Fruit fly (Drosophila melanogaster): ENCODE measurements around the gene Tpt.

Tpt gene

dm6 chr3L:8446050-8446781, 41.1 kb upstream of the Tpt start (continued):
- TF ChIP-seq gem (tag; optimal IDR thresholded peaks at IDR 0.05) (peak; percentile 71), crc (GFP tag; optimal IDR thresholded peaks at IDR 0.05) (peak; percentile 55), pho (GFP tag; optimal IDR thresholded peaks at IDR 0.05) (peak; percentile 30), CG11504 (tag; optimal IDR thresholded peaks at IDR 0.05) (peak; percentile 71), CG18262 (tag; optimal IDR thresholded peaks at IDR 0.05) (peak; percentile 5), B-H1 (GFP tag; IDR thresholded peaks at IDR 0.05) (peak; percentile 40; the same call in 1 of the 3 replicates), CG14441 (GFP tag; IDR thresholded peaks at IDR 0.05) (0 out of 2 replicates have a peak, but pooled peaks have one; percentile 25), CG13624 (GFP tag; optimal IDR thresholded peaks at IDR 0.05) (peak; percentile 63), dmrt11E (tag; optimal IDR thresholded peaks at IDR 0.05) (no peak), NC2β (GFP tag; optimal IDR thresholded peaks at IDR 0.05) (no peak), Dfd (GFP tag; optimal IDR thresholded peaks at IDR 0.05) (no peak), Dad (GFP tag; optimal IDR thresholded peaks at IDR 0.05) (peak; percentile 2), ab (GFP tag; optimal IDR thresholded peaks at IDR 0.05) (no peak), tin (GFP tag; optimal IDR thresholded peaks at IDR 0.05) (peak; percentile 14), CG13123 (GFP tag; optimal IDR thresholded peaks at IDR 0.05) (no peak), phol (tag; optimal IDR thresholded peaks at IDR 0.05) (peak; percentile 30), eve (GFP tag; optimal IDR thresholded peaks at IDR 0.05) (no peak), ase (GFP tag; IDR thresholded peaks at IDR 0.05) (no peak), pb (GFP tag; optimal IDR thresholded peaks at IDR 0.05) (no peak), Mrtf (GFP tag; IDR thresholded peaks at IDR 0.05) (peak; percentile 46; the same call in 1 of the 3 replicates), CG8478 (optimal IDR thresholded peaks at IDR 0.05) (no peak), CG4820 (GFP tag; optimal IDR thresholded peaks at IDR 0.05) (peak; percentile 3), ind (GFP tag; optimal IDR thresholded peaks at IDR 0.05) (peak; percentile 59), disco-r (GFP tag; optimal IDR thresholded peaks at IDR 0.05) (no peak), tio (GFP tag; optimal IDR thresholded peaks at IDR 0.05) (peak; percentile 46), CG3847 (GFP tag; IDR thresholded peaks at IDR 0.05) (peak; percentile 49; the same call in 1 of the 2 replicates), CG17802 (tag; optimal IDR thresholded peaks at IDR 0.05) (no peak), CG18599 (GFP tag; optimal IDR thresholded peaks at IDR 0.05) (peak; percentile 70), CHES-1-like (GFP tag; optimal IDR thresholded peaks at IDR 0.05) (peak; percentile 45), gce (GFP tag; IDR thresholded peaks at IDR 0.05) (no peak), CG13775 (GFP tag; optimal IDR thresholded peaks at IDR 0.05) (peak; percentile 13), NC2α (GFP tag; optimal IDR thresholded peaks at IDR 0.05) (no peak), Trl (optimal IDR thresholded peaks at IDR 0.05) (no peak), Trl (GFP tag; optimal IDR thresholded peaks at IDR 0.05) (peak; percentile 10), eyg (GFP tag; optimal IDR thresholded peaks at IDR 0.05) (no peak), bcd (GFP tag; optimal IDR thresholded peaks at IDR 0.05) (peak; percentile 33), CG12659 (GFP tag; optimal IDR thresholded peaks at IDR 0.05) (peak; percentile 69), CG1647 (GFP tag; optimal IDR thresholded peaks at IDR 0.05) (peak; percentile 2), CG7786 (GFP tag; optimal IDR thresholded peaks at IDR 0.05) (peak; percentile 26), maf-S (GFP tag; optimal IDR thresholded peaks at IDR 0.05) (peak; percentile 20), Atf-2 (GFP tag; optimal IDR thresholded peaks at IDR 0.05) (no peak), ttk (GFP tag; IDR thresholded peaks at IDR 0.05) (no peak), CG12219 (GFP tag; optimal IDR thresholded peaks at IDR 0.05) (peak; percentile 43), CG30403 (GFP tag; optimal IDR thresholded peaks at IDR 0.05) (peak; percentile 62), mld (GFP tag; IDR thresholded peaks at IDR 0.05; ENCODE audit: partially characterized antibody) (no peak), CG34376 (GFP tag; optimal IDR thresholded peaks at IDR 0.05) (no peak), CG7556 (GFP tag; optimal IDR thresholded peaks at IDR 0.05) (peak; percentile 40), CG9932 (GFP tag; IDR thresholded peaks at IDR 0.05) (peak; percentile 79), dmrt99B (tag; optimal IDR thresholded peaks at IDR 0.05) (peak; percentile 61), croc (GFP tag; conservative IDR thresholded peaks at IDR 0.05) (no peak), Hmx (GFP tag; optimal IDR thresholded peaks at IDR 0.05) (peak; percentile 17)

Measured in whole organism, embryonic.